Fruit fly (Drosophila melanogaster) whole organism, prepupa: ENCODE measurements around the gene lz.

ENCODE experiments used
- Blimp-1 ChIP-seq: fragments of 200-800 bp; sonication (Bioruptor generic); optimal IDR thresholded peaks from 3 replicates; lab custom pipeline; 2017; ENCODE audit warnings: missing biosample characterization, missing genetic modification characterization, mild to moderate bottlenecking, moderate library complexity, missing genetic modification reagents
- CG10631 ChIP-seq: fragments of 200-800 bp; sonication (Bioruptor generic); optimal IDR thresholded peaks from 2 replicates; lab custom pipeline; 2016; ENCODE audit warnings: missing biosample characterization, missing genetic modification characterization
- CG11294 ChIP-seq: fragments of 200-800 bp; sonication (Bioruptor generic); IDR thresholded peaks from 2 replicates; pipeline ENCODE4 v1.3.6; 2022; ENCODE audit warnings: missing biosample characterization, missing genetic modification characterization
- CG11762 ChIP-seq: fragments of 200-800 bp; sonication (Bioruptor generic); optimal IDR thresholded peaks from 3 replicates; lab custom pipeline; 2016; ENCODE audit warnings: missing biosample characterization, missing genetic modification characterization; ENCODE audit not compliant: insufficient read depth
- CG11902 ChIP-seq: fragments of 200-800 bp; sonication (Bioruptor generic); optimal IDR thresholded peaks from 3 replicates; lab custom pipeline; 2016; ENCODE audit warnings: missing biosample characterization, missing genetic modification characterization
- CG15336 ChIP-seq: fragments of 200-800 bp; sonication (Bioruptor generic); IDR thresholded peaks from 2 replicates; pipeline ENCODE4 v1.3.6; 2022; ENCODE audit warnings: missing biosample characterization, missing genetic modification characterization
- CG1621 ChIP-seq: fragments of 200-800 bp; sonication (Bioruptor generic); optimal IDR thresholded peaks from 3 replicates; lab custom pipeline; 2018; ENCODE audit warnings: missing biosample characterization, mild to moderate bottlenecking, missing genetic modification characterization
- CG31627 ChIP-seq: fragments of 200-800 bp; sonication (Bioruptor generic); optimal IDR thresholded peaks from 3 replicates; lab custom pipeline; 2016; ENCODE audit warnings: missing biosample characterization, missing genetic modification characterization
- CG34406 ChIP-seq: fragments of 200-800 bp; sonication (Bioruptor generic); optimal IDR thresholded peaks from 3 replicates; lab custom pipeline; 2016; ENCODE audit warnings: missing biosample characterization, missing genetic modification characterization
- CG4318 ChIP-seq: fragments of 200-800 bp; sonication (Bioruptor generic); optimal IDR thresholded peaks from 3 replicates; lab custom pipeline; 2017; ENCODE audit warnings: missing biosample characterization, mild to moderate bottlenecking, missing genetic modification characterization
- CG6163 ChIP-seq: fragments of 200-800 bp; sonication (Bioruptor generic); IDR thresholded peaks from 3 replicates; pipeline ENCODE4 v1.3.6; 2022; ENCODE audit warnings: missing biosample characterization, missing genetic modification characterization
- CG6276 ChIP-seq: fragments of 200-800 bp; sonication (Bioruptor generic); optimal IDR thresholded peaks from 2 replicates; lab custom pipeline; 2017; ENCODE audit warnings: missing biosample characterization, mild to moderate bottlenecking, missing genetic modification characterization
- CG6792 ChIP-seq: fragments of 200-800 bp; sonication (Bioruptor generic); optimal IDR thresholded peaks from 3 replicates; lab custom pipeline; 2016; ENCODE audit warnings: missing biosample characterization, missing genetic modification characterization
- CG6854 ChIP-seq: fragments of 200-800 bp; sonication (Bioruptor generic); optimal IDR thresholded peaks from 2 replicates; lab custom pipeline; 2017; ENCODE audit warnings: missing biosample characterization, mild to moderate bottlenecking, missing genetic modification characterization
- CG7368 ChIP-seq: fragments of 200-800 bp; sonication (Bioruptor generic); optimal IDR thresholded peaks from 3 replicates; lab custom pipeline; 2016; ENCODE audit warnings: missing biosample characterization, missing genetic modification characterization
- CG8119 ChIP-seq: fragments of 200-800 bp; sonication (Bioruptor generic); IDR thresholded peaks from 3 replicates; pipeline ENCODE4 v1.3.6; 2022; ENCODE audit warnings: missing biosample characterization, missing genetic modification characterization
- CG8319 ChIP-seq: fragments of 200-800 bp; sonication (Bioruptor generic); optimal IDR thresholded peaks from 3 replicates; lab custom pipeline; 2016; ENCODE audit warnings: missing biosample characterization, missing genetic modification characterization
- CG9139 ChIP-seq: fragments of 200-800 bp; sonication (Bioruptor generic); optimal IDR thresholded peaks from 3 replicates; lab custom pipeline; 2017; ENCODE audit warnings: missing biosample characterization, mild to moderate bottlenecking, missing genetic modification characterization
- Eip75B ChIP-seq: fragments of 200-800 bp; sonication (Bioruptor generic); optimal IDR thresholded peaks from 3 replicates; lab custom pipeline; 2016; ENCODE audit warnings: missing biosample characterization, missing genetic modification characterization
- Eip78C ChIP-seq: fragments of 200-800 bp; sonication (Bioruptor generic); peaks from one replicate; lab custom pipeline; 2016; ENCODE audit warnings: missing biosample characterization, missing genetic modification characterization
- Ets96B ChIP-seq: fragments of 200-800 bp; optimal IDR thresholded peaks from 2 replicates; lab custom pipeline; 2019; ENCODE audit warnings: missing biosample characterization, mild to moderate bottlenecking, missing genetic modification characterization, moderate library complexity
- Gug ChIP-seq: fragments of 200-800 bp; sonication (Bioruptor generic); IDR thresholded peaks from 2 replicates; pipeline ENCODE4 v1.3.6; 2022; ENCODE audit warnings: missing biosample characterization, missing genetic modification characterization
- Hr38 ChIP-seq: sonication (Bioruptor generic); optimal IDR thresholded peaks from 2 replicates; lab custom pipeline; 2016; ENCODE audit warnings: missing biosample characterization, missing genetic modification characterization
- Hr39 ChIP-seq: fragments of 200-800 bp; sonication (Bioruptor generic); optimal IDR thresholded peaks from 2 replicates; lab custom pipeline; 2016; ENCODE audit warnings: missing biosample characterization, missing genetic modification characterization
- Lpt ChIP-seq: fragments of 200-800 bp; sonication (Bioruptor generic); optimal IDR thresholded peaks from 3 replicates; lab custom pipeline; 2016; ENCODE audit warnings: missing biosample characterization, missing genetic modification characterization
- Met ChIP-seq: fragments of 200-800 bp; sonication (Bioruptor generic); optimal IDR thresholded peaks from 3 replicates; lab custom pipeline; 2016; ENCODE audit warnings: missing biosample characterization, missing genetic modification characterization
- Sox14 ChIP-seq: fragments of 200-800 bp; sonication (Bioruptor generic); optimal IDR thresholded peaks from 3 replicates; lab custom pipeline; 2016; ENCODE audit warnings: missing biosample characterization, missing genetic modification characterization
- Sox15 ChIP-seq: fragments of 200-800 bp; sonication (Bioruptor generic); optimal IDR thresholded peaks from 3 replicates; lab custom pipeline; 2016; ENCODE audit warnings: missing biosample characterization, missing genetic modification characterization
- achi ChIP-seq: fragments of 200-800 bp; sonication (Bioruptor generic); optimal IDR thresholded peaks from 3 replicates; lab custom pipeline; 2016; ENCODE audit warnings: missing biosample characterization, missing genetic modification characterization
- acj6 ChIP-seq: fragments of 200-800 bp; sonication (Bioruptor generic); optimal IDR thresholded peaks from 3 replicates; lab custom pipeline; 2016; ENCODE audit warnings: missing biosample characterization, missing genetic modification characterization
- dac ChIP-seq: fragments of 200-800 bp; sonication (Bioruptor generic); optimal IDR thresholded peaks from 2 replicates; lab custom pipeline; 2017; ENCODE audit warnings: missing biosample characterization, mild to moderate bottlenecking, missing genetic modification characterization
- dsx ChIP-seq: fragments of 200-800 bp; optimal IDR thresholded peaks from 3 replicates; lab custom pipeline; 2019; ENCODE audit warnings: missing biosample characterization, mild to moderate bottlenecking, missing genetic modification characterization, moderate library complexity; ENCODE audit not compliant: poor library complexity, severe bottlenecking
- eg ChIP-seq: fragments of 200-800 bp; sonication (Bioruptor generic); IDR thresholded peaks from 3 replicates; pipeline ENCODE4 v1.3.6; 2022; ENCODE audit warnings: missing biosample characterization, missing genetic modification characterization
- esn ChIP-seq: fragments of 200-800 bp; sonication (Bioruptor generic); optimal IDR thresholded peaks from 2 replicates; lab custom pipeline; 2016; ENCODE audit warnings: missing biosample characterization, mild to moderate bottlenecking, missing genetic modification characterization, moderate library complexity
- fd59A ChIP-seq: fragments of 200-800 bp; sonication (Bioruptor generic); optimal IDR thresholded peaks from 2 replicates; lab custom pipeline; 2017; ENCODE audit warnings: missing biosample characterization, mild to moderate bottlenecking, missing genetic modification characterization, missing genetic modification reagents
- fd85E ChIP-seq: fragments of 200-800 bp; sonication (Bioruptor generic); optimal IDR thresholded peaks from 3 replicates; lab custom pipeline; 2016; ENCODE audit warnings: missing biosample characterization, missing genetic modification characterization
- fkh ChIP-seq: fragments of 200-800 bp; sonication (Bioruptor generic); optimal IDR thresholded peaks from 3 replicates; lab custom pipeline; 2017; ENCODE audit warnings: missing biosample characterization, mild to moderate bottlenecking, missing genetic modification characterization, moderate library complexity
- lz ChIP-seq: fragments of 200-800 bp; sonication (Bioruptor generic); optimal IDR thresholded peaks from 3 replicates; lab custom pipeline; 2016; ENCODE audit warnings: missing biosample characterization, missing genetic modification characterization
- net ChIP-seq: fragments of 200-800 bp; sonication (Bioruptor generic); optimal IDR thresholded peaks from 3 replicates; lab custom pipeline; 2016; ENCODE audit warnings: missing biosample characterization, missing genetic modification characterization
- pdm3 ChIP-seq: fragments of 200-800 bp; sonication (Bioruptor generic); optimal IDR thresholded peaks from 3 replicates; lab custom pipeline; 2016; ENCODE audit warnings: missing biosample characterization, missing genetic modification characterization
- salr ChIP-seq, 2 experiments: fragments of 200-800 bp; sonication (Bioruptor generic); optimal IDR thresholded peaks; 3 replicates each; lab custom pipeline; 2016 to 2018; ENCODE audit warnings: missing biosample characterization in 2 of 2, missing genetic modification characterization in 2 of 2, mild to moderate bottlenecking in 1 of 2
- spab ChIP-seq: fragments of 200-800 bp; sonication (Bioruptor generic); optimal IDR thresholded peaks from 2 replicates; lab custom pipeline; 2017; ENCODE audit warnings: missing biosample characterization, mild to moderate bottlenecking, missing genetic modification characterization, missing genetic modification reagents
- ss ChIP-seq, 2 experiments: fragments of 200-800 bp; sonication (Bioruptor generic); optimal IDR thresholded peaks; 2 replicates in 1 of 2; 3 replicates in 1 of 2; lab custom pipeline; 2017 to 2018; ENCODE audit warnings: mild to moderate bottlenecking in 2 of 2, missing biosample characterization in 2 of 2, missing genetic modification characterization in 2 of 2, moderate library complexity in 1 of 2
- svp ChIP-seq: fragments of 200-800 bp; sonication (Bioruptor generic); peaks from one replicate; lab custom pipeline; 2016; ENCODE audit warnings: missing biosample characterization, missing genetic modification characterization

Gene lz

DNA sequence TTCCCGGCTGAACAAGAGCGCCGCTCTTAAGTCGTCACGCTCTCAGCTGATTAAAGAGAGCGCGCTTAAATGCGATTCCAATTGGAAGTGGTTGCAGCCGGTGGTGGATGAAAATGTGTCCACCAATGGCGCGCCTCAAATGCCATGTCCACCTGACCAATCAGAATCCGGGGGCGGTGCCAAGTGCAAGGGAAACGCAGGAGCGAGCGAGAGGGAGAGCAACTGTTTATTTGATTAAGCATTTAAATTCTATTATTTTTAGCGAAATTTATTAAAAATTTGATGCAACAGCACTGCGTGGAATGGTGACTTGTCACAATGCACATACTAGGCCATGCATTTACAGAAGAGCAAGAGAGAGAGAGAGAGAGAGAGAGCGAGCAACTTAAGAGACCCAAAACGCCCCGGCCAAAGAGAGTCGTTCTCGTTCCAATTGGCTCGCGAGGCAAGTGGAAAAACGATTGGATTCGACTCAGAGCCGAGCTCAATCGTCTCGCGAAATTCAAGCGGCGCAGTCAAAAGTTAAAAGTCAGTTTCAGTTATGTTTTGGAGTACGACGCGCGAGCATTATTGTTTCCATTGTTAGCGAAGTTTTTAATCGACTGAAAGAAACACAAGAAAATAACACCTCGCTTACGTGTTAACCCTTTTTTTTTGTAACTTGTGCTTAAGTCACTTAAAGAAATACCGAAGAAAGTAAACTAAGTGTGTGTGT, at the start of gene lz:
Gene lz, plus strand, starts transcription at position 626 of the 715 bp plus-strand sequence.
- TF ChIP-seq CG6854 (GFP tag; lab: Kevin White, UChicago) (peak; percentile 11), achi (GFP tag; lab: Kevin White, UChicago) (no peak), spab (GFP tag; lab: Kevin White, UChicago) (no peak), lz (GFP tag; lab: Kevin White, UChicago) (no peak), dac (GFP tag; lab: Kevin White, UChicago) (no peak), Blimp-1 (GFP tag; lab: Kevin White, UChicago) (no peak), ss (GFP tag; optimal IDR thresholded peaks at IDR 0.05; lab: Kevin White, UChicago) (peak; percentile 2 to 7), CG9139 (GFP tag; lab: Kevin White, UChicago) (no peak), CG15336 (GFP tag; lab: Robert Waterston, UW) (peak; percentile 35; the same call in 1 of the 2 replicates), eg (GFP tag; lab: Robert Waterston, UW) (peak; percentile 38; the same call in 1 of the 3 replicates), Eip78C (GFP tag; lab: Kevin White, UChicago) (peak; percentile 44), Sox14 (GFP tag; lab: Kevin White, UChicago) (no peak), CG6163 (GFP tag; lab: Robert Waterston, UW) (peak; percentile 8; the same call in 1 of the 3 replicates), CG10631 (no peak), fd85E (GFP tag; lab: Kevin White, UChicago) (no peak), Hr38 (GFP tag; lab: Kevin White, UChicago) (no peak), CG4318 (GFP tag; lab: Kevin White, UChicago) (no peak), CG8119 (GFP tag; lab: Robert Waterston, UW) (peak; percentile 66; the same call in 2 of the 3 replicates)
- TF ChIP-seq, all 60 proteins: peak for 7

DNA sequence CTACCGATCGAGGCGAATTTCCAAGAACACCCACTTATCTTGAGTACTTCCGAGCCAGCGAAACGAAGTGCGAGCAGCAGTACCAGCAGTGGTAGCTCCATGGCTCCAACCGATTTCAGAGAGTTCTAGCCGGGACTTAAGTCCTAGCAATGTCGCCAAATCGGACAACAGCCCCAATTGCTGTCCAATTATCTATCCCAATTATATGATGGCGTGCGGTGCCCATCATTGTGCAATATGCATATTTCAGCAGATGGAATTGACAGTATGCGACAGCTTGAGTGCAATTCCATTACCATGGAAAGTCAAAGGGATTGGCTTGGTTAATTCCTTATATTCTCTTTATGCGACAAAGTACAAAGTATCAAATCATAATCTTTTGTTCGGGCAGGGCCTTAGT, 48.0 kb upstream of the lz start, which contains the start of gene Ir8a:
Gene Ir8a, minus strand, starts transcription at position 101 of the 400 bp plus-strand sequence.
- no peak for TF ChIP-seq net (GFP tag; lab: Kevin White, UChicago)
- TF ChIP-seq fkh: no peak
- no peak for TF ChIP-seq Hr39 (GFP tag; lab: Kevin White, UChicago)
- no peak for TF ChIP-seq Sox14 (GFP tag; lab: Kevin White, UChicago)
- no peak for TF ChIP-seq Met (GFP tag; lab: Kevin White, UChicago)
- no peak for TF ChIP-seq Lpt
- TF ChIP-seq CG11902 (GFP tag; lab: Kevin White, UChicago): no peak
- TF ChIP-seq CG11762 (GFP tag; lab: Kevin White, UChicago): no peak
- no peak for TF ChIP-seq spab (GFP tag; lab: Kevin White, UChicago)
- no peak for TF ChIP-seq lz (GFP tag; lab: Kevin White, UChicago)

- TF ChIP-seq pdm3 (GFP tag; lab: Kevin White, UChicago) (no peak), fd59A (GFP tag; lab: Kevin White, UChicago) (peak; percentile 20), Sox14 (GFP tag; lab: Kevin White, UChicago) (no peak), fd85E (GFP tag; lab: Kevin White, UChicago) (no peak), svp (peak; percentile 82), CG15336 (GFP tag; lab: Robert Waterston, UW) (0 out of 2 replicates have a peak, but pooled peaks have one; percentile 33), CG34406 (GFP tag; lab: Kevin White, UChicago) (peak; percentile 38), acj6 (GFP tag; lab: Kevin White, UChicago) (no peak), CG6792 (GFP tag; lab: Kevin White, UChicago) (peak; percentile 39), salr (GFP tag; optimal IDR thresholded peaks at IDR 0.05; lab: Kevin White, UChicago) (no peak), Sox15 (GFP tag; lab: Kevin White, UChicago) (peak; percentile 40), CG10631 (no peak), CG11294 (GFP tag; lab: Robert Waterston, UW) (0 out of 2 replicates have a peak, but pooled peaks have one; percentile 35), Hr39 (GFP tag; lab: Kevin White, UChicago) (peak; percentile 77), Eip75B (GFP tag; lab: Kevin White, UChicago) (no peak), CG31627 (peak; percentile 76), CG6276 (GFP tag; lab: Kevin White, UChicago) (no peak), CG8119 (GFP tag; lab: Robert Waterston, UW) (no peak), CG4318 (GFP tag; lab: Kevin White, UChicago) (no peak), CG11902 (GFP tag; lab: Kevin White, UChicago) (peak; percentile 45), dsx (GFP tag; lab: Kevin White, UChicago) (no peak), Gug (GFP tag; lab: Robert Waterston, UW) (peak; percentile 40), CG8319 (GFP tag; lab: Kevin White, UChicago) (no peak), lz (GFP tag; lab: Kevin White, UChicago) (peak; percentile 85), CG1621 (tag; lab: Kevin White, UChicago) (no peak), esn (peak; percentile 65), Ets96B (tag; lab: Kevin White, UChicago) (peak; percentile 39), Blimp-1 (GFP tag; lab: Kevin White, UChicago) (no peak), fkh (no peak), CG7368 (GFP tag; lab: Kevin White, UChicago) (no peak)
These were observed 41.0 kb upstream of the lz start, which contains the start of the genes mxc and Larp7 for dm6 chrX:9243417-9243884. TSS of gene mxc (minus strand) at chrX:9243467. TSS of gene Larp7 (plus strand) at chrX:9243817.
